Fruit fly (Drosophila melanogaster) whole organism, larva: ENCODE results near the gene CG31300.
A peak's percentile ranks its signal among the peaks of the same experiment; 100 is the strongest.

Source experiments
- noc ChIP-seq: fragments of 200-800 bp; sonication (Bioruptor generic); optimal IDR thresholded peaks from 3 replicates; lab custom pipeline; 2019; ENCODE audit warnings: missing biosample characterization, mild to moderate bottlenecking, missing genetic modification characterization, moderate library complexity

CG31300 gene

dm6 chr3R:25329079-25329478 lies 45.7 kb downstream of the CG31300 start, which contains the start of gene CHKov1:
TSS of gene CHKov1 (minus strand) at chr3R:25329316.
- TF ChIP-seq noc: peak; percentile 48

dm6 chr3R:25331103-25331502 lies 47.7 kb downstream of the CG31300 start, which contains the start of gene CHKov2:
TSS of gene CHKov2 (minus strand) at chr3R:25331203.
- TF ChIP-seq noc: no peak
